Worm (Caenorhabditis elegans): ENCODE measurements around the gene tni-4.
A peak's percentile ranks its signal among the peaks of the same experiment; 100 is the strongest.

Gene tni-4

ce11 chrIV:5169335-5169734 is 35.1 kb upstream of the tni-4 start (continued):
- TF ChIP-seq rnt-1 (tag; optimal IDR thresholded peaks at IDR 0.05) (peak; percentile 55), nhr-20 (tag; optimal IDR thresholded peaks at IDR 0.05) (peak; percentile 7), lin-35 (GFP tag; optimal IDR thresholded peaks at IDR 0.05) (no peak), nhr-237 (tag; optimal IDR thresholded peaks at IDR 0.05) (no peak), ets-5 (GFP tag; IDR thresholded peaks at IDR 0.05) (no peak), lin-13 (GFP tag; optimal IDR thresholded peaks at IDR 0.05) (no peak), alr-1 (tag; optimal IDR thresholded peaks at IDR 0.05; ENCODE audit: borderline replicate concordance) (no peak), efl-3 (GFP tag; optimal IDR thresholded peaks at IDR 0.05) (no peak), nhr-47 (tag; optimal IDR thresholded peaks at IDR 0.05) (no peak), hlh-4 (tag; optimal IDR thresholded peaks at IDR 0.05) (no peak), egl-27 (tag; optimal IDR thresholded peaks at IDR 0.05) (no peak), unc-98 (GFP tag; IDR thresholded peaks at IDR 0.05) (0 out of 2 replicates have a peak, but pooled peaks have one; percentile 44), zag-1 (tag; optimal IDR thresholded peaks at IDR 0.05) (no peak), ceh-90 (tag; optimal IDR thresholded peaks at IDR 0.05) (no peak), hpl-2 (GFP tag; optimal IDR thresholded peaks at IDR 0.05) (no peak), fkh-4 (tag; optimal IDR thresholded peaks at IDR 0.05; ENCODE audit: borderline replicate concordance) (peak; percentile 37), lin-14 (GFP tag; optimal IDR thresholded peaks at IDR 0.05) (peak; percentile 60), ztf-4 (tag; optimal IDR thresholded peaks at IDR 0.05) (no peak), nhr-71 (tag; optimal IDR thresholded peaks at IDR 0.05) (peak; percentile 70), dpl-1 (GFP tag; optimal IDR thresholded peaks at IDR 0.05) (peak in 1 of 3 experiments; percentile 1), mdl-1 (tag; optimal IDR thresholded peaks at IDR 0.05) (no peak), fos-1 (tag; optimal IDR thresholded peaks at IDR 0.05) (no peak), isw-1 (GFP tag; IDR thresholded peaks at IDR 0.05) (no peak), lsy-2 (tag; optimal IDR thresholded peaks at IDR 0.05) (peak; percentile 44 to 50), aly-2 (tag; optimal IDR thresholded peaks at IDR 0.05) (no peak), Y116A8C.19 (tag; optimal IDR thresholded peaks at IDR 0.05; ENCODE audit: borderline replicate concordance) (no peak), ceh-88 (GFP tag; IDR thresholded peaks at IDR 0.05) (no peak), nhr-77 (tag; optimal IDR thresholded peaks at IDR 0.05) (no peak), mef-2 (tag; optimal IDR thresholded peaks at IDR 0.05) (no peak), nhr-90 (tag; optimal IDR thresholded peaks at IDR 0.05; ENCODE audit: poor library complexity) (no peak), efl-1 (optimal IDR thresholded peaks at IDR 0.05) (peak; percentile 17 to 40), efl-1 (GFP tag; optimal IDR thresholded peaks at IDR 0.05 in 1 of 2) (peak; percentile 16 to 59)

ce11 chrIV:5171994-5172528 is 32.3 kb upstream of the tni-4 start:
- TF ChIP-seq rnt-1 (tag; optimal IDR thresholded peaks at IDR 0.05) (peak; percentile 30), alr-1 (tag; optimal IDR thresholded peaks at IDR 0.05; ENCODE audit: borderline replicate concordance) (no peak), dsc-1 (tag; optimal IDR thresholded peaks at IDR 0.05) (peak; percentile 63), sox-4 (tag; optimal IDR thresholded peaks at IDR 0.05) (no peak), mef-2 (tag; optimal IDR thresholded peaks at IDR 0.05) (no peak), snu-23 (GFP tag; optimal IDR thresholded peaks at IDR 0.05) (peak; percentile 22), lin-15B (tag; optimal IDR thresholded peaks at IDR 0.05) (no peak), efl-1 (optimal IDR thresholded peaks at IDR 0.05) (no peak), efl-1 (GFP tag; optimal IDR thresholded peaks at IDR 0.05 in 1 of 2) (peak in 1 of 2 experiments; percentile 79)

- TF ChIP-seq nhr-84 (tag; optimal IDR thresholded peaks at IDR 0.05) (no peak), sptf-1 (tag; optimal IDR thresholded peaks at IDR 0.05) (no peak), snpc-4 (tag; optimal IDR thresholded peaks at IDR 0.05) (no peak), nhr-20 (tag; optimal IDR thresholded peaks at IDR 0.05) (no peak), C16A3.4 (tag; optimal IDR thresholded peaks at IDR 0.05) (no peak)
Measured at ce11 chrIV:5173032-5173431, 31.4 kb upstream of the tni-4 start, which contains the start of gene lam-1. TSS of gene lam-1 (plus strand) at chrIV:5173332.
